Worm (Caenorhabditis elegans): Measurements from ENCODE around the gene C05D12.1.

The C05D12.1 gene

ce11 chrII:11384099-11384498 lies 31.5 kb downstream of the C05D12.1 start:
- TF ChIP-seq tra-4 (tag; optimal IDR thresholded peaks at IDR 0.05) (no peak), ama-1 (optimal IDR thresholded peaks at IDR 0.05) (peak; percentile 58), tbx-11 (GFP tag; IDR thresholded peaks at IDR 0.05) (no peak), ceh-36 (tag; optimal IDR thresholded peaks at IDR 0.05) (no peak), B0310.2 (tag; optimal IDR thresholded peaks at IDR 0.05) (no peak)

ce11 chrII:11383058-11383457 lies 32.5 kb downstream of the C05D12.1 start, which contains the start of the genes C33B4.5 and C33B4.4:
Gene C33B4.5 (plus strand): TSS chrII:11383327.
Gene C33B4.4 (minus strand): TSS chrII:11383442.
- TF ChIP-seq flt-1 (GFP tag; IDR thresholded peaks at IDR 0.05) = no peak
- TF ChIP-seq aly-1 (tag; optimal IDR thresholded peaks at IDR 0.05) = no peak
- no peak for TF ChIP-seq ceh-36 (tag; optimal IDR thresholded peaks at IDR 0.05)
- TF ChIP-seq hnd-1 (tag; optimal IDR thresholded peaks at IDR 0.05) = no peak
- TF ChIP-seq tbx-37 (GFP tag; conservative IDR thresholded peaks at IDR 0.05) = no peak
- TF ChIP-seq F13C5.2 (tag; optimal IDR thresholded peaks at IDR 0.05) = no peak
- TF ChIP-seq sea-1 (GFP tag; conservative IDR thresholded peaks at IDR 0.05) = no peak
- no peak for TF ChIP-seq B0310.2 (tag; optimal IDR thresholded peaks at IDR 0.05)
- TF ChIP-seq ceh-13 (GFP tag; optimal IDR thresholded peaks at IDR 0.05) = no peak
- no peak for TF ChIP-seq tra-4 (tag; optimal IDR thresholded peaks at IDR 0.05)
- no peak for TF ChIP-seq ama-1 (optimal IDR thresholded peaks at IDR 0.05)
- no peak for TF ChIP-seq hmg-4 (GFP tag; optimal IDR thresholded peaks at IDR 0.05)
- no peak for TF ChIP-seq pes-1 (GFP tag; IDR thresholded peaks at IDR 0.05)
- no peak for TF ChIP-seq hmbx-1 (tag; optimal IDR thresholded peaks at IDR 0.05)
- no peak for TF ChIP-seq ets-7 (tag; optimal IDR thresholded peaks at IDR 0.05)
- no peak for TF ChIP-seq scrt-1 (GFP tag; IDR thresholded peaks at IDR 0.05)
- TF ChIP-seq tbx-11 (GFP tag; IDR thresholded peaks at IDR 0.05) = no peak

ce11 chrII:11377700-11378099 lies 37.9 kb downstream of the C05D12.1 start:
- no peak for TF ChIP-seq tbx-11 (GFP tag; IDR thresholded peaks at IDR 0.05)
- TF ChIP-seq scrt-1 (GFP tag; IDR thresholded peaks at IDR 0.05) = no peak
- no peak for TF ChIP-seq ceh-36 (tag; optimal IDR thresholded peaks at IDR 0.05)
- TF ChIP-seq tbx-37 (GFP tag; conservative IDR thresholded peaks at IDR 0.05) = no peak
- no peak for TF ChIP-seq F13C5.2 (tag; optimal IDR thresholded peaks at IDR 0.05)
- no peak for TF ChIP-seq hmg-4 (GFP tag; optimal IDR thresholded peaks at IDR 0.05)
- TF ChIP-seq B0310.2 (tag; optimal IDR thresholded peaks at IDR 0.05) = no peak
- no peak for TF ChIP-seq ceh-13 (GFP tag; optimal IDR thresholded peaks at IDR 0.05)
- no peak for TF ChIP-seq sea-1 (GFP tag; conservative IDR thresholded peaks at IDR 0.05)
- TF ChIP-seq flt-1 (GFP tag; IDR thresholded peaks at IDR 0.05) = no peak
- TF ChIP-seq ama-1 (optimal IDR thresholded peaks at IDR 0.05) = no peak

ce11 chrII:11376598-11377108 lies 38.9 kb downstream of the C05D12.1 start:
- TF ChIP-seq tbx-37 (GFP tag; conservative IDR thresholded peaks at IDR 0.05) (no peak), B0310.2 (tag; optimal IDR thresholded peaks at IDR 0.05) (no peak), sea-1 (GFP tag; conservative IDR thresholded peaks at IDR 0.05) (no peak), ceh-13 (GFP tag; optimal IDR thresholded peaks at IDR 0.05) (no peak), hnd-1 (tag; optimal IDR thresholded peaks at IDR 0.05) (no peak), hmbx-1 (tag; optimal IDR thresholded peaks at IDR 0.05) (no peak), scrt-1 (GFP tag; IDR thresholded peaks at IDR 0.05) (no peak), F13C5.2 (tag; optimal IDR thresholded peaks at IDR 0.05) (no peak)

- TF ChIP-seq hmbx-1 (tag; optimal IDR thresholded peaks at IDR 0.05) (no peak), flt-1 (GFP tag; IDR thresholded peaks at IDR 0.05) (no peak), pes-1 (GFP tag; IDR thresholded peaks at IDR 0.05) (no peak), aly-1 (tag; optimal IDR thresholded peaks at IDR 0.05) (no peak), ama-1 (optimal IDR thresholded peaks at IDR 0.05) (no peak), tra-4 (tag; optimal IDR thresholded peaks at IDR 0.05) (no peak), scrt-1 (GFP tag; IDR thresholded peaks at IDR 0.05) (no peak), ceh-36 (tag; optimal IDR thresholded peaks at IDR 0.05) (no peak), ets-7 (tag; optimal IDR thresholded peaks at IDR 0.05) (no peak), tbx-11 (GFP tag; IDR thresholded peaks at IDR 0.05) (no peak), tbx-37 (GFP tag; conservative IDR thresholded peaks at IDR 0.05) (no peak), hmg-4 (GFP tag; optimal IDR thresholded peaks at IDR 0.05) (no peak)
These were observed 39.5 kb downstream of the C05D12.1 start for ce11 chrII:11376026-11376425.

ce11 chrII:11371981-11372380 lies 43.6 kb downstream of the C05D12.1 start, which contains the start of gene C33B4.2:
Gene C33B4.2 (minus strand): TSS chrII:11372145.
- no peak for TF ChIP-seq hmbx-1 (tag; optimal IDR thresholded peaks at IDR 0.05)
- TF ChIP-seq scrt-1 (GFP tag; IDR thresholded peaks at IDR 0.05) = no peak
- no peak for TF ChIP-seq F13C5.2 (tag; optimal IDR thresholded peaks at IDR 0.05)
- TF ChIP-seq B0310.2 (tag; optimal IDR thresholded peaks at IDR 0.05) = no peak
- no peak for TF ChIP-seq hnd-1 (tag; optimal IDR thresholded peaks at IDR 0.05)
- TF ChIP-seq sea-1 (GFP tag; conservative IDR thresholded peaks at IDR 0.05) = no peak
- no peak for TF ChIP-seq ceh-13 (GFP tag; optimal IDR thresholded peaks at IDR 0.05)
- TF ChIP-seq flt-1 (GFP tag; IDR thresholded peaks at IDR 0.05) = no peak
- no peak for TF ChIP-seq tbx-37 (GFP tag; conservative IDR thresholded peaks at IDR 0.05)

Measured in whole organism, early embryonic.